Fruit fly (Drosophila melanogaster) whole organism, pupa: ENCODE measurements around the gene CREG.

Experiments
- CG10348 ChIP-seq: fragments of 200-800 bp; sonication (Bioruptor generic); IDR thresholded peaks from 2 replicates; pipeline ENCODE4 v1.3.6; 2022; ENCODE audit warnings: missing biosample characterization, missing genetic modification characterization
- CG12605 ChIP-seq: fragments of 200-800 bp; sonication (Bioruptor generic); IDR thresholded peaks from 2 replicates; pipeline ENCODE4 v1.3.6; 2022; ENCODE audit warnings: missing biosample characterization, missing genetic modification characterization
- CG13204 ChIP-seq: fragments of 200-800 bp; sonication (Bioruptor generic); optimal IDR thresholded peaks from 2 replicates; lab custom pipeline; 2018; ENCODE audit warnings: missing biosample characterization, mild to moderate bottlenecking, missing genetic modification characterization, moderate library complexity
- CG14655 ChIP-seq: fragments of 200-800 bp; sonication (Bioruptor generic); optimal IDR thresholded peaks from 3 replicates; lab custom pipeline; 2017; ENCODE audit warnings: mild to moderate bottlenecking, missing biosample characterization, missing genetic modification reagents, missing genetic modification characterization
- CG15710 ChIP-seq: fragments of 200-800 bp; sonication (Bioruptor generic); optimal IDR thresholded peaks from 2 replicates; lab custom pipeline; 2018; ENCODE audit warnings: missing biosample characterization, mild to moderate bottlenecking, missing genetic modification characterization, moderate library complexity
- CG17806 ChIP-seq: fragments of 200-800 bp; sonication (Bioruptor generic); optimal IDR thresholded peaks from 2 replicates; lab custom pipeline; 2018; ENCODE audit warnings: missing biosample characterization, mild to moderate bottlenecking, missing genetic modification characterization, moderate library complexity
- CG32121 ChIP-seq: fragments of 200-800 bp; sonication (Bioruptor generic); IDR thresholded peaks from 2 replicates; pipeline ENCODE4 v1.3.6; 2022; ENCODE audit warnings: missing biosample characterization, missing genetic modification characterization
- CG34367 ChIP-seq: fragments of 200-800 bp; sonication (Bioruptor generic); optimal IDR thresholded peaks from 2 replicates; lab custom pipeline; 2018; ENCODE audit warnings: missing biosample characterization, mild to moderate bottlenecking, missing genetic modification characterization
- CG4496 ChIP-seq: fragments of 200-800 bp; sonication (Bioruptor generic); IDR thresholded peaks from 3 replicates; pipeline ENCODE4 v1.3.6; 2022; ENCODE audit warnings: missing biosample characterization, missing genetic modification characterization
- CG8159 ChIP-seq: fragments of 200-800 bp; sonication (Bioruptor generic); optimal IDR thresholded peaks from 3 replicates; lab custom pipeline; 2018; ENCODE audit warnings: missing biosample characterization, mild to moderate bottlenecking, missing genetic modification characterization, moderate library complexity
- CG8301 ChIP-seq: fragments of 200-800 bp; sonication (Bioruptor generic); optimal IDR thresholded peaks from 2 replicates; lab custom pipeline; 2018; ENCODE audit warnings: missing biosample characterization, mild to moderate bottlenecking, missing genetic modification characterization
- CG9948 ChIP-seq: fragments of 200-800 bp; sonication (Bioruptor generic); optimal IDR thresholded peaks from 2 replicates; lab custom pipeline; 2018; ENCODE audit warnings: missing biosample characterization, mild to moderate bottlenecking, missing genetic modification characterization, moderate library complexity
- D1 ChIP-seq: fragments of 200-800 bp; sonication (Bioruptor generic); optimal IDR thresholded peaks from 2 replicates; lab custom pipeline; 2018; ENCODE audit warnings: missing biosample characterization, mild to moderate bottlenecking, missing genetic modification characterization, moderate library complexity
- EcR ChIP-seq: fragments of 200-800 bp; sonication (Bioruptor generic); optimal IDR thresholded peaks from 3 replicates; lab custom pipeline; 2019; ENCODE audit warnings: missing biosample characterization, missing genetic modification characterization, mild to moderate bottlenecking, moderate library complexity, missing genetic modification reagents
- Ets98B ChIP-seq: fragments of 200-800 bp; sonication (Bioruptor generic); IDR thresholded peaks from 2 replicates; pipeline ENCODE4 v1.3.6; 2022; ENCODE audit warnings: missing biosample characterization, missing genetic modification characterization
- Pif1A ChIP-seq: fragments of 200-800 bp; sonication (Bioruptor generic); optimal IDR thresholded peaks from 3 replicates; lab custom pipeline; 2016; ENCODE audit warnings: missing biosample characterization, missing genetic modification characterization
- Pif1B ChIP-seq: fragments of 200-800 bp; sonication (Bioruptor generic); optimal IDR thresholded peaks from 3 replicates; lab custom pipeline; 2016; ENCODE audit warnings: missing biosample characterization, missing genetic modification characterization
- Snoo ChIP-seq: fragments of 200-800 bp; sonication (Bioruptor generic); optimal IDR thresholded peaks from 3 replicates; lab custom pipeline; 2017; ENCODE audit warnings: missing biosample characterization, mild to moderate bottlenecking, missing genetic modification characterization, inconsistent platforms
- fd96Ca ChIP-seq: fragments of 200-800 bp; sonication (Bioruptor generic); IDR thresholded peaks from 3 replicates; pipeline ENCODE4 v1.3.6; 2022; ENCODE audit warnings: missing biosample characterization, missing genetic modification characterization
- gl ChIP-seq: fragments of 200-800 bp; sonication (Bioruptor generic); optimal IDR thresholded peaks from 2 replicates; lab custom pipeline; 2018; ENCODE audit warnings: missing biosample characterization, mild to moderate bottlenecking, missing genetic modification characterization
- rn ChIP-seq: fragments of 200-800 bp; sonication (Bioruptor generic); IDR thresholded peaks from 2 replicates; pipeline ENCODE4 v1.3.6; 2022; ENCODE audit warnings: missing biosample characterization, missing genetic modification characterization

The CREG gene

dm6 chr3R:17425417-17425915 lies 31.0 kb upstream of the CREG start, which contains the start of gene cysu:
Gene cysu, plus strand, starts transcription at chr3R:17425768.
- TF ChIP-seq fd96Ca, result no peak

- TF ChIP-seq rn (GFP tag; lab: Robert Waterston, UW) (no peak), CG32121 (GFP tag; lab: Robert Waterston, UW) (no peak), CG34367 (tag; lab: Kevin White, UChicago) (no peak), CG8301 (tag; lab: Kevin White, UChicago) (no peak), CG10348 (no peak), Snoo (tag; lab: Kevin White, UChicago) (no peak), CG12605 (GFP tag; lab: Robert Waterston, UW) (no peak), Ets98B (no peak), CG4496 (no peak), gl (no peak), Pif1A (GFP tag; lab: Kevin White, UChicago) (no peak), CG8159 (tag; lab: Kevin White, UChicago) (no peak), CG13204 (no peak), CG15710 (tag; lab: Kevin White, UChicago) (no peak), CG17806 (tag; lab: Kevin White, UChicago) (no peak), EcR (GFP tag; lab: Kevin White, UChicago) (no peak), CG14655 (GFP tag; lab: Kevin White, UChicago) (no peak)
Observed at dm6 chr3R:17422102-17422501, 27.7 kb upstream of the CREG start, which contains the start of gene CG14332. Gene CG14332, minus strand, starts transcription at chr3R:17422202.

- TF ChIP-seq CG13204, result no peak
- no peak for TF ChIP-seq CG32121 (GFP tag; lab: Robert Waterston, UW)
- TF ChIP-seq CG34367 (tag; lab: Kevin White, UChicago), result no peak
- TF ChIP-seq rn (GFP tag; lab: Robert Waterston, UW), result no peak
- TF ChIP-seq Pif1A (GFP tag; lab: Kevin White, UChicago), result no peak
- no peak for TF ChIP-seq gl
- TF ChIP-seq CG4496, result no peak
- no peak for TF ChIP-seq EcR (GFP tag; lab: Kevin White, UChicago)
Observed at dm6 chr3R:17420338-17420737, 25.9 kb upstream of the CREG start, which contains the start of gene CG42835. Gene CG42835, plus strand, starts transcription at chr3R:17420638.

- TF ChIP-seq CG8159 (tag; lab: Kevin White, UChicago), result no peak
- TF ChIP-seq CG10348, result no peak
- TF ChIP-seq CG15710 (tag; lab: Kevin White, UChicago), result no peak
- TF ChIP-seq CG9948 (tag; lab: Kevin White, UChicago), result no peak
- no peak for TF ChIP-seq CG4496
- no peak for TF ChIP-seq CG34367 (tag; lab: Kevin White, UChicago)
- no peak for TF ChIP-seq Pif1B
- no peak for TF ChIP-seq D1 (tag; lab: Kevin White, UChicago)
- no peak for TF ChIP-seq CG8301 (tag; lab: Kevin White, UChicago)
- no peak for TF ChIP-seq gl
- TF ChIP-seq CG32121 (GFP tag; lab: Robert Waterston, UW), result no peak
- TF ChIP-seq Pif1A (GFP tag; lab: Kevin White, UChicago), result no peak
- TF ChIP-seq CG17806 (tag; lab: Kevin White, UChicago), result no peak
- TF ChIP-seq rn (GFP tag; lab: Robert Waterston, UW), result no peak
- no peak for TF ChIP-seq EcR (GFP tag; lab: Kevin White, UChicago)
- no peak for TF ChIP-seq CG12605 (GFP tag; lab: Robert Waterston, UW)
- no peak for TF ChIP-seq Ets98B
Observed at dm6 chr3R:17418459-17418858, 24.0 kb upstream of the CREG start, which contains the start of gene CG42834. Gene CG42834, plus strand, starts transcription at chr3R:17418759.

- no peak for TF ChIP-seq CG17806 (tag; lab: Kevin White, UChicago)
- no peak for TF ChIP-seq CG14655 (GFP tag; lab: Kevin White, UChicago)
- no peak for TF ChIP-seq EcR (GFP tag; lab: Kevin White, UChicago)
- TF ChIP-seq CG34367 (tag; lab: Kevin White, UChicago), result no peak
- TF ChIP-seq CG8159 (tag; lab: Kevin White, UChicago), result no peak
Observed at dm6 chr3R:17417167-17417566, 22.7 kb upstream of the CREG start, which contains the start of gene CG33333. Gene CG33333, plus strand, starts transcription at chr3R:17417467.

DNA sequence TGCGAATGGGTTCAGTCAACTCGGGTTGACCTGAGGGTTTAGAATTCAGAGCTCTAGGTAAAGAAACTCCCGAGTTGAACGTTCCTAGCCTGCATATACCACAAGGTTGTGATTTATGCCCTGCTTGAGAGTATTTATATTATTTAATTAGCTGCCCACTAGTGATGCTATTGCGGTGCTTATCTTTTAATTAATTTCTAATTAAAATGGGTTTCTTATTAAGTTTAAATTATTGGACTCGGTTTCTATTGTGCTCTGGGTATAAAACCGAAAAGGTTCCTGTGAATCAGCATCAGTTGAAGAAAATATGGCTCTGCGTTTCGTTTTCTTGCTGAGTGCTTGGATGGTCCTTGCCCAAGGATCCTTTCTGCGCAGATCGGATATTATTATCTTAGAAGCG lies 21.0 kb upstream of the CREG start, which contains the start of gene CG5866:
TSS of gene CG5866 (plus strand) at position 301 of the 400 bp plus-strand sequence.
- no peak for TF ChIP-seq D1 (tag; lab: Kevin White, UChicago)
- TF ChIP-seq Pif1B, result no peak
- no peak for TF ChIP-seq EcR (GFP tag; lab: Kevin White, UChicago)
- TF ChIP-seq CG4496, result no peak

dm6 chr3R:17413601-17414000 lies 19.2 kb upstream of the CREG start, which contains the start of gene CG42822:
Gene CG42822, plus strand, starts transcription at chr3R:17413901.
- no peak for TF ChIP-seq CG32121 (GFP tag; lab: Robert Waterston, UW)
- TF ChIP-seq CG14655 (GFP tag; lab: Kevin White, UChicago), result no peak
- no peak for TF ChIP-seq CG9948 (tag; lab: Kevin White, UChicago)
- TF ChIP-seq fd96Ca, result no peak
- TF ChIP-seq EcR (GFP tag; lab: Kevin White, UChicago), result no peak
- no peak for TF ChIP-seq Pif1A (GFP tag; lab: Kevin White, UChicago)
- no peak for TF ChIP-seq CG13204
- no peak for TF ChIP-seq D1 (tag; lab: Kevin White, UChicago)
- TF ChIP-seq CG17806 (tag; lab: Kevin White, UChicago), result no peak
- no peak for TF ChIP-seq CG15710 (tag; lab: Kevin White, UChicago)
- TF ChIP-seq Ets98B, result no peak
- no peak for TF ChIP-seq Pif1B
- no peak for TF ChIP-seq Snoo (tag; lab: Kevin White, UChicago)
- no peak for TF ChIP-seq CG34367 (tag; lab: Kevin White, UChicago)
- no peak for TF ChIP-seq CG8301 (tag; lab: Kevin White, UChicago)
- no peak for TF ChIP-seq CG4496
- TF ChIP-seq CG10348, result no peak
- no peak for TF ChIP-seq CG12605 (GFP tag; lab: Robert Waterston, UW)
- no peak for TF ChIP-seq CG8159 (tag; lab: Kevin White, UChicago)
- TF ChIP-seq rn (GFP tag; lab: Robert Waterston, UW), result no peak
